Worm (Caenorhabditis elegans) whole organism, L3 larva: Measurements from ENCODE around the gene B0244.17.

Experiments
- R02D3.7 ChIP-seq: fragments of 150-350 bp; optimal IDR thresholded peaks from 2 replicates; lab custom pipeline; 2014; ENCODE audit warnings: missing biosample characterization, missing genetic modification characterization
- ceh-16 ChIP-seq: sonication (generic microtip); optimal IDR thresholded peaks from 2 replicates; lab custom pipeline; 2017; ENCODE audit warnings: missing biosample characterization, missing genetic modification characterization
- ceh-9 ChIP-seq: sonication (generic microtip); optimal IDR thresholded peaks from 2 replicates; lab custom pipeline; 2018; ENCODE audit warnings: missing biosample characterization, missing genetic modification characterization
- nhr-11 ChIP-seq: fragments of 150-350 bp; optimal IDR thresholded peaks from 2 replicates; lab custom pipeline; 2014; ENCODE audit warnings: missing biosample characterization, missing genetic modification characterization
- nhr-12 ChIP-seq: fragments of 150-350 bp; optimal IDR thresholded peaks from 2 replicates; lab custom pipeline; 2014; ENCODE audit warnings: missing biosample characterization, missing genetic modification characterization
- nhr-237 ChIP-seq: fragments of 150-350 bp; optimal IDR thresholded peaks from 2 replicates; lab custom pipeline; 2014; ENCODE audit warnings: missing biosample characterization, missing genetic modification characterization
- nhr-76 ChIP-seq: fragments of 150-350 bp; sonication (generic microtip); optimal IDR thresholded peaks from 5 replicates; lab custom pipeline; 2014; ENCODE audit warnings: missing biosample characterization, missing genetic modification characterization
- pqm-1 ChIP-seq: fragments of 150-350 bp; optimal IDR thresholded peaks from 2 replicates; lab custom pipeline; 2017; ENCODE audit warnings: missing biosample characterization, missing genetic modification characterization, inconsistent platforms
- skn-1 ChIP-seq: fragments of 150-350 bp; optimal IDR thresholded peaks from 2 replicates; lab custom pipeline; 2014; ENCODE audit warnings: missing biosample characterization, missing genetic modification characterization
- unc-39 ChIP-seq: sonication (generic microtip); optimal IDR thresholded peaks from 4 replicates; lab custom pipeline; 2017; ENCODE audit warnings: missing biosample characterization, missing genetic modification characterization
- unc-62 ChIP-seq: fragments of 150-350 bp; sonication (generic microtip); optimal IDR thresholded peaks from 4 replicates; lab custom pipeline; 2014; ENCODE audit warnings: missing biosample characterization, missing genetic modification reagents, missing genetic modification characterization
- ztf-11 ChIP-seq: fragments of 150-350 bp; optimal IDR thresholded peaks from 2 replicates; lab custom pipeline; 2014; ENCODE audit warnings: missing biosample characterization, missing genetic modification characterization

DNA sequence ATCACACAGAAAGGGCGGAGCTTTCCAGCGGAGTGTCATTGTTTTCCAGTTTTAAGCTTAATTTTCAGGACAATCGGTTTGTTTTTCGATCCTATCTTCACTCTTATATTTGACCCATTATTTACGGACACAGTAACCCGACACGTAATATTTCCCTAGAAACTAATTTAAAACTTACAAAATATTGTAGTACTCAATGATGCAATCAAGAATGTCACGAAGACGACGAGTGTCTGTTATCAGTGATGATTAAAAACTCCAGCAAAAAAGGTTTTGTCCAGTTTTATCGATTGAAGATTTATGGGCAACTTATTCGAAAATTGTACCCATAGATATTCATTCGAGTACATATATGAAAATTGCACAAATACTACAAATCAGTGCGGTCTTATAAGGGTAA is at the start of gene B0244.17:
- TF ChIP-seq nhr-11 (tag; lab: Kevin White, UChicago): no peak
- TF ChIP-seq unc-62 (GFP tag; lab: Kevin White, UChicago): no peak
- no peak for TF ChIP-seq ztf-11 (tag; lab: Kevin White, UChicago)
- no peak for TF ChIP-seq nhr-76 (tag; lab: Kevin White, UChicago)
- TF ChIP-seq ceh-9: no peak
- TF ChIP-seq ceh-16 (tag; lab: Kevin White, UChicago): no peak
- no peak for TF ChIP-seq nhr-12 (tag; lab: Kevin White, UChicago)
- no peak for TF ChIP-seq skn-1
- TF ChIP-seq pqm-1: no peak
- TF ChIP-seq nhr-237: no peak
- no peak for TF ChIP-seq unc-39
- no peak for TF ChIP-seq R02D3.7
